Fruit fly (Drosophila melanogaster) whole organism, embryonic: ENCODE results near the gene Nep6.

Source experiments
- Adf1 ChIP-seq: fragments of 200-800 bp; sonication (Bioruptor generic); IDR thresholded peaks from 2 replicates; pipeline ENCODE4 v1.3.6; 2022; ENCODE audit warnings: missing biosample characterization, missing genetic modification characterization
- B-H1 ChIP-seq: fragments of 200-800 bp; sonication (Bioruptor generic); IDR thresholded peaks from 3 replicates; pipeline ENCODE4 v1.3.6; 2022; ENCODE audit warnings: missing biosample characterization, missing genetic modification characterization
- CG10267 ChIP-seq: fragments of 200-800 bp; sonication (Bioruptor generic); optimal IDR thresholded peaks from 2 replicates; lab custom pipeline; 2018; ENCODE audit warnings: missing biosample characterization, mild to moderate bottlenecking, missing genetic modification characterization, moderate library complexity
- CG11504 ChIP-seq: fragments of 200-800 bp; sonication (Bioruptor generic); optimal IDR thresholded peaks from 3 replicates; lab custom pipeline; 2019; ENCODE audit warnings: missing biosample characterization, mild to moderate bottlenecking, missing genetic modification characterization, moderate library complexity
- CG11696 ChIP-seq: fragments of 200-800 bp; sonication (Bioruptor generic); IDR thresholded peaks from 2 replicates; pipeline ENCODE4 v1.3.6; 2022; ENCODE audit warnings: missing biosample characterization, missing genetic modification characterization
- CG12659 ChIP-seq: fragments of 200-800 bp; sonication (Bioruptor generic); optimal IDR thresholded peaks from 3 replicates; lab custom pipeline; 2017; ENCODE audit warnings: mild to moderate bottlenecking, missing biosample characterization, missing genetic modification reagents, missing genetic modification characterization
- CG13424 ChIP-seq: fragments of 200-800 bp; sonication (Bioruptor generic); optimal IDR thresholded peaks from 2 replicates; lab custom pipeline; 2019; ENCODE audit warnings: missing biosample characterization, mild to moderate bottlenecking, missing genetic modification characterization, moderate library complexity
- CG13775 ChIP-seq: fragments of 200-800 bp; sonication (Bioruptor generic); optimal IDR thresholded peaks from 3 replicates; lab custom pipeline; 2017; ENCODE audit warnings: missing biosample characterization, mild to moderate bottlenecking, missing genetic modification characterization
- CG14050 ChIP-seq: fragments of 200-800 bp; sonication (Bioruptor generic); IDR thresholded peaks from 3 replicates; pipeline ENCODE4 v1.3.6; 2022; ENCODE audit warnings: missing biosample characterization, missing genetic modification characterization
- CG14441 ChIP-seq: fragments of 200-800 bp; sonication (Bioruptor generic); IDR thresholded peaks from 2 replicates; pipeline ENCODE4 v1.3.6; 2022; ENCODE audit warnings: missing biosample characterization, missing genetic modification characterization
- CG14965 ChIP-seq: fragments of 200-800 bp; sonication (Bioruptor generic); optimal IDR thresholded peaks from 2 replicates; lab custom pipeline; 2016; ENCODE audit warnings: missing biosample characterization, missing genetic modification characterization, borderline replicate concordance
- CG17568 ChIP-seq: fragments of 200-800 bp; sonication (Bioruptor generic); optimal IDR thresholded peaks from 2 replicates; lab custom pipeline; 2018; ENCODE audit warnings: missing biosample characterization, mild to moderate bottlenecking, missing genetic modification characterization, moderate library complexity
- CG18764 ChIP-seq: fragments of 200-800 bp; sonication (Bioruptor generic); optimal IDR thresholded peaks from 3 replicates; lab custom pipeline; 2016; ENCODE audit warnings: missing biosample characterization, missing genetic modification characterization
- CG30020 ChIP-seq: fragments of 200-800 bp; optimal IDR thresholded peaks from 2 replicates; lab custom pipeline; 2019; ENCODE audit warnings: missing biosample characterization, mild to moderate bottlenecking, missing genetic modification characterization, moderate library complexity
- CG3407 ChIP-seq: fragments of 200-800 bp; sonication (Bioruptor generic); optimal IDR thresholded peaks from 2 replicates; lab custom pipeline; 2018; ENCODE audit warnings: missing biosample characterization, mild to moderate bottlenecking, missing genetic modification characterization
- CG4404 ChIP-seq: fragments of 200-800 bp; sonication (Bioruptor generic); IDR thresholded peaks from 2 replicates; pipeline ENCODE4 v1.3.6; 2022; ENCODE audit warnings: missing biosample characterization, missing genetic modification characterization
- CG5245 ChIP-seq: fragments of 200-800 bp; sonication (Bioruptor generic); optimal IDR thresholded peaks from 3 replicates; lab custom pipeline; 2016; ENCODE audit warnings: missing biosample characterization, missing genetic modification characterization
- CG6272 ChIP-seq: fragments of 200-800 bp; sonication (Bioruptor generic); IDR thresholded peaks from 2 replicates; pipeline ENCODE4 v1.3.6; 2022; ENCODE audit warnings: missing biosample characterization, missing genetic modification characterization
- CG6791 ChIP-seq: fragments of 200-800 bp; sonication (Bioruptor generic); IDR thresholded peaks from 3 replicates; pipeline ENCODE4 v1.3.6; 2022; ENCODE audit warnings: missing biosample characterization, missing genetic modification characterization; ENCODE audit not compliant: partially characterized antibody
- CG8765 ChIP-seq: fragments of 200-800 bp; sonication (Bioruptor generic); IDR thresholded peaks from 2 replicates; pipeline ENCODE4 v1.3.6; 2022; ENCODE audit warnings: missing biosample characterization, missing genetic modification characterization
- CG9727 ChIP-seq: fragments of 200-800 bp; sonication (Bioruptor generic); optimal IDR thresholded peaks from 3 replicates; lab custom pipeline; 2017; ENCODE audit warnings: missing biosample characterization, mild to moderate bottlenecking, missing genetic modification characterization
- Dad ChIP-seq: fragments of 200-800 bp; sonication (Bioruptor generic); optimal IDR thresholded peaks from 3 replicates; lab custom pipeline; 2016; ENCODE audit warnings: missing biosample characterization, missing genetic modification characterization
- Dref ChIP-seq: fragments of 200-800 bp; sonication (Bioruptor generic); IDR thresholded peaks from 2 replicates; pipeline ENCODE4 v1.3.6; 2022; ENCODE audit warnings: missing biosample characterization, missing genetic modification characterization
- ERR ChIP-seq: fragments of 200-800 bp; sonication (Bioruptor generic); optimal IDR thresholded peaks from 2 replicates; lab custom pipeline; 2016; ENCODE audit warnings: missing biosample characterization, missing genetic modification characterization
- Ets97D ChIP-seq: fragments of 200-800 bp; sonication (Bioruptor generic); optimal IDR thresholded peaks from 3 replicates; lab custom pipeline; 2016; ENCODE audit warnings: missing biosample characterization, missing genetic modification characterization
- Fer3 ChIP-seq: fragments of 200-800 bp; sonication (Bioruptor generic); optimal IDR thresholded peaks from 2 replicates; lab custom pipeline; 2018; ENCODE audit warnings: missing biosample characterization, mild to moderate bottlenecking, missing genetic modification characterization, moderate library complexity
- Hr3 ChIP-seq: fragments of 200-800 bp; sonication (Bioruptor generic); optimal IDR thresholded peaks from 3 replicates; lab custom pipeline; 2016; ENCODE audit warnings: missing biosample characterization, missing genetic modification characterization
- Side ChIP-seq: fragments of 200-800 bp; sonication (Bioruptor generic); optimal IDR thresholded peaks from 2 replicates; lab custom pipeline; 2016; ENCODE audit warnings: missing biosample characterization, missing genetic modification characterization
- Six4 ChIP-seq: fragments of 200-800 bp; sonication (Bioruptor generic); optimal IDR thresholded peaks from 2 replicates; lab custom pipeline; 2016; ENCODE audit warnings: missing biosample characterization, missing genetic modification characterization
- YL-1 ChIP-seq: fragments of 200-800 bp; sonication (Bioruptor generic); optimal IDR thresholded peaks from 3 replicates; lab custom pipeline; 2017; ENCODE audit warnings: missing biosample characterization, mild to moderate bottlenecking, missing genetic modification characterization
- aop ChIP-seq: fragments of 200-800 bp; sonication (Bioruptor generic); IDR thresholded peaks from 2 replicates; pipeline ENCODE4 v1.3.6; 2022; ENCODE audit warnings: missing biosample characterization, missing genetic modification characterization
- bab2 ChIP-seq: fragments of 200-800 bp; sonication (Bioruptor generic); optimal IDR thresholded peaks from 2 replicates; lab custom pipeline; 2016; ENCODE audit warnings: missing biosample characterization, missing genetic modification characterization
- btn ChIP-seq: fragments of 200-800 bp; sonication (Bioruptor generic); optimal IDR thresholded peaks from 2 replicates; lab custom pipeline; 2016; ENCODE audit warnings: missing biosample characterization, missing genetic modification characterization
- klu ChIP-seq: fragments of 200-800 bp; sonication (Bioruptor generic); IDR thresholded peaks from 2 replicates; pipeline ENCODE4 v1.3.6; 2022; ENCODE audit warnings: missing biosample characterization, missing genetic modification characterization
- kni ChIP-seq: fragments of 200-800 bp; sonication (Bioruptor generic); optimal IDR thresholded peaks from 3 replicates; lab custom pipeline; 2017; ENCODE audit warnings: mild to moderate bottlenecking, missing biosample characterization, missing genetic modification reagents, missing genetic modification characterization
- knrl ChIP-seq: fragments of 200-800 bp; sonication (Bioruptor generic); IDR thresholded peaks from 3 replicates; pipeline ENCODE4 v1.3.6; 2022; ENCODE audit warnings: missing biosample characterization, missing genetic modification characterization; ENCODE audit not compliant: partially characterized antibody
- mam ChIP-seq: fragments of 200-800 bp; sonication (Bioruptor generic); optimal IDR thresholded peaks from 3 replicates; lab custom pipeline; 2016; ENCODE audit warnings: missing biosample characterization, missing genetic modification characterization
- odd ChIP-seq: fragments of 200-800 bp; sonication (Bioruptor generic); optimal IDR thresholded peaks from 2 replicates; lab custom pipeline; 2017; ENCODE audit warnings: missing biosample characterization, mild to moderate bottlenecking, missing genetic modification characterization
- otp ChIP-seq: fragments of 200-800 bp; sonication (Bioruptor generic); IDR thresholded peaks from 3 replicates; pipeline ENCODE4, ENCODE4 v1.3.6; 2022; ENCODE audit warnings: missing biosample characterization, missing genetic modification characterization
- pb ChIP-seq: fragments of 200-800 bp; sonication (Bioruptor generic); optimal IDR thresholded peaks from 3 replicates; lab custom pipeline; 2016; ENCODE audit warnings: missing biosample characterization, missing genetic modification characterization
- pum ChIP-seq: fragments of 200-800 bp; sonication (Bioruptor generic); optimal IDR thresholded peaks from 2 replicates; lab custom pipeline; 2016; ENCODE audit warnings: missing biosample characterization, missing genetic modification characterization
- rib ChIP-seq: fragments of 200-800 bp; sonication (Bioruptor generic); IDR thresholded peaks from 2 replicates; pipeline ENCODE4 v1.3.6; 2022; ENCODE audit warnings: missing biosample characterization, missing genetic modification characterization
- sc ChIP-seq, 3 experiments: fragments of >200 bp in 2 of 3; fragments of 200-800 bp in 1 of 3; sonication (Bioruptor generic) in 1 of 3; optimal IDR thresholded peaks; 2 replicates in 2 of 3; 3 replicates in 1 of 3; lab custom pipeline; 2017; ENCODE audit warnings: mild to moderate bottlenecking in 1 of 3, missing biosample characterization in 1 of 3, missing genetic modification characterization in 1 of 3, missing genetic modification reagents in 1 of 3
- scrt ChIP-seq: fragments of 200-800 bp; sonication (Bioruptor generic); optimal IDR thresholded peaks from 2 replicates; lab custom pipeline; 2018; ENCODE audit warnings: missing biosample characterization, mild to moderate bottlenecking, missing genetic modification characterization, moderate library complexity
- slou ChIP-seq: fragments of 200-800 bp; sonication (Bioruptor generic); optimal IDR thresholded peaks from 3 replicates; lab custom pipeline; 2016; ENCODE audit warnings: missing biosample characterization, missing genetic modification characterization
- sqz ChIP-seq: fragments of 200-800 bp; sonication (Bioruptor generic); optimal IDR thresholded peaks from 3 replicates; lab custom pipeline; 2018; ENCODE audit warnings: missing biosample characterization, mild to moderate bottlenecking, missing genetic modification characterization
- sr ChIP-seq: fragments of 200-800 bp; sonication (Bioruptor generic); IDR thresholded peaks from 3 replicates; pipeline ENCODE4 v1.3.6; 2022; ENCODE audit warnings: missing biosample characterization, missing genetic modification characterization
- tll ChIP-seq, 2 experiments: fragments of 200-800 bp in 1 of 2; fragments of >200 bp in 1 of 2; sonication (Bioruptor generic) in 1 of 2; optimal IDR thresholded peaks; 2 replicates each; lab custom pipeline; 2017 to 2019; ENCODE audit warnings: missing biosample characterization in 2 of 2, missing genetic modification characterization in 2 of 2, mild to moderate bottlenecking in 1 of 2, moderate library complexity in 1 of 2
- vfl ChIP-seq: fragments of 200-800 bp; sonication (Bioruptor generic); optimal IDR thresholded peaks from 2 replicates; lab custom pipeline; 2016; ENCODE audit warnings: missing biosample characterization, missing genetic modification characterization
- vnd ChIP-seq: fragments of 200-800 bp; sonication (Bioruptor generic); IDR thresholded peaks from 3 replicates; pipeline ENCODE4 v1.3.6; 2022; ENCODE audit warnings: missing biosample characterization, missing genetic modification characterization; ENCODE audit not compliant: partially characterized antibody

Nep6 gene

DNA sequence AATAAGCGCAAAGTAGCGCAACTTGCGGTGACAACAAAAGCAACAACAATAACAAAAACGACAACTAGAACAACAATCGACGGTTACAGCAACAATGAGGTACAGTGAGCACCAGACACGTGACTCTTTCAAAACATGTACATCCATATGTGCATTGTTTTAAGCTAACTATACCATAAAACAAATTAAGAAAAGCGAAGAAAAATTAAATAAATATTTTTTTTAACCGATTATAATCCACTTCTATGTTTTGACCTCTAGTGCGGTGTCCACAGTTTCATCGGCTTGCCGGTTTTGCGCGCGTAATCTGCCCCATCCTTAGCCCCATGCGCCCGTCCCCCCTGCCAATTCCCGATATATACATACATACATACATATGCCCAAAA is 47.1 kb upstream of the Nep6 start (continued):
- TF ChIP-seq rib (GFP tag; lab: Robert Waterston, UW) (peak; percentile 96), btn (GFP tag; lab: Kevin White, UChicago) (peak; percentile 33), Fer3 (tag; lab: Kevin White, UChicago) (peak; percentile 95), CG8765 (peak; percentile 91; the same call in 1 of the 2 replicates), sr (GFP tag; lab: Robert Waterston, UW) (peak; percentile 69; the same call in 2 of the 3 replicates), CG10267 (tag; lab: Kevin White, UChicago) (peak; percentile 70), knrl (no peak), CG6791 (GFP tag; lab: Robert Waterston, UW) (no peak), CG11504 (tag; lab: Kevin White, UChicago) (peak; percentile 90), vnd (GFP tag; lab: Robert Waterston, UW) (no peak), mam (GFP tag; lab: Kevin White, UChicago) (peak; percentile 84), pum (GFP tag; lab: Kevin White, UChicago) (peak; percentile 71), Dad (GFP tag; lab: Kevin White, UChicago) (peak; percentile 78), klu (GFP tag; lab: Robert Waterston, UW) (peak; percentile 91), CG5245 (GFP tag; lab: Kevin White, UChicago) (peak; percentile 80), vfl (GFP tag; lab: Kevin White, UChicago) (peak; percentile 83), CG4404 (GFP tag; lab: Robert Waterston, UW) (peak; percentile 91), CG13775 (GFP tag; lab: Kevin White, UChicago) (peak; percentile 91), CG11696 (GFP tag; lab: Robert Waterston, UW) (peak; percentile 78), CG14050 (peak; percentile 93), Hr3 (peak; percentile 88), B-H1 (peak; percentile 91), CG6272 (GFP tag; lab: Robert Waterston, UW) (peak; percentile 93), otp (peak; percentile 83), CG18764 (GFP tag; lab: Kevin White, UChicago) (peak; percentile 71), kni (no peak), CG14965 (GFP tag; lab: Kevin White, UChicago) (peak; percentile 6), scrt (peak; percentile 82), Ets97D (GFP tag; lab: Kevin White, UChicago) (peak; percentile 47), CG9727 (GFP tag; lab: Kevin White, UChicago) (peak; percentile 90), CG3407 (GFP tag; lab: Kevin White, UChicago) (peak; percentile 70), CG30020 (peak; percentile 22), sqz (GFP tag; lab: Kevin White, UChicago) (no peak), CG12659 (GFP tag; lab: Kevin White, UChicago) (peak; percentile 95), CG13424 (tag; lab: Kevin White, UChicago) (peak; percentile 88), CG14441 (GFP tag; lab: Robert Waterston, UW) (peak; percentile 97), Side (GFP tag; lab: Kevin White, UChicago) (peak; percentile 80), YL-1 (peak; percentile 33), aop (GFP tag; lab: Robert Waterston, UW) (peak; percentile 67; the same call in 1 of the 2 replicates), odd (GFP tag; lab: Kevin White, UChicago) (peak; percentile 70), Dref (GFP tag; lab: Robert Waterston, UW) (peak; percentile 40), sc (optimal IDR thresholded peaks at IDR 0.05; lab: Kevin White, UChicago) (no peak), sc (GFP tag; optimal IDR thresholded peaks at IDR 0.05; lab: Kevin White, UChicago) (peak; percentile 65), bab2 (GFP tag; lab: Kevin White, UChicago) (peak; percentile 88), Six4 (GFP tag; lab: Kevin White, UChicago) (peak; percentile 77), Adf1 (GFP tag; lab: Robert Waterston, UW) (peak; percentile 70), pb (peak; percentile 22), CG17568 (peak; percentile 73), slou (GFP tag; lab: Kevin White, UChicago) (peak; percentile 87), tll (GFP tag; optimal IDR thresholded peaks at IDR 0.05; lab: Kevin White, UChicago) (no peak), ERR (GFP tag; lab: Kevin White, UChicago) (no peak)
